Worm (Caenorhabditis elegans) whole organism, L4 larva: ENCODE data around the gene alg-1.
A peak's percentile ranks its signal among the peaks of the same experiment; 100 is the strongest.

Source experiments
- aly-2 ChIP-seq: sonication (generic microtip); optimal IDR thresholded peaks from 2 replicates; lab custom pipeline; 2018; ENCODE audit warnings: missing biosample characterization, missing genetic modification characterization
- dve-1 ChIP-seq: sonication (generic microtip); optimal IDR thresholded peaks from 2 replicates; lab custom pipeline; 2017; ENCODE audit warnings: antibody characterized with exemption, mild to moderate bottlenecking, missing genetic modification characterization, missing compliant biosample characterization; ENCODE audit not compliant: insufficient read depth
- mxl-2 ChIP-seq: fragments of 200-800 bp; sonication (Bioruptor generic); conservative IDR thresholded peaks from 2 replicates; pipeline ENCODE4 v1.3.6; 2022; ENCODE audit warnings: missing genetic modification reagents, missing genetic modification characterization, missing compliant biosample characterization
- nhr-10 ChIP-seq: fragments of 150-350 bp; optimal IDR thresholded peaks from 2 replicates; lab custom pipeline; 2014; ENCODE audit warnings: missing biosample characterization, missing genetic modification characterization
- nhr-41 ChIP-seq: fragments of 200-800 bp; sonication (Bioruptor generic); IDR thresholded peaks from 2 replicates; pipeline ENCODE4 v1.3.6; 2022; ENCODE audit warnings: missing genetic modification reagents, missing genetic modification characterization, missing compliant biosample characterization
- nhr-76 ChIP-seq: fragments of 150-350 bp; optimal IDR thresholded peaks from 2 replicates; lab custom pipeline; 2014; ENCODE audit warnings: missing biosample characterization, missing genetic modification characterization
- nhr-77 ChIP-seq: fragments of 150-350 bp; optimal IDR thresholded peaks from 2 replicates; lab custom pipeline; 2014; ENCODE audit warnings: missing biosample characterization, missing genetic modification characterization
- set-16 ChIP-seq: fragments of 200-800 bp; sonication (Bioruptor generic); IDR thresholded peaks from 2 replicates; pipeline ENCODE4 v1.3.6; 2022; ENCODE audit warnings: missing genetic modification reagents, missing genetic modification characterization, missing compliant biosample characterization
- unc-62 ChIP-seq, 3 experiments: fragments of 150-350 bp in 1 of 3; sonication (generic microtip); optimal IDR thresholded peaks in 2 of 3; peaks in 1 of 3; 1 replicate in 1 of 3; 2 replicates in 2 of 3; lab custom pipeline; 2014 to 2017; ENCODE audit warnings: missing biosample characterization in 3 of 3, missing genetic modification characterization in 3 of 3, missing genetic modification reagents in 3 of 3, missing genotype in 1 of 3
- ztf-11 ChIP-seq: fragments of 150-350 bp; optimal IDR thresholded peaks from 2 replicates; lab custom pipeline; 2014; ENCODE audit warnings: missing biosample characterization, missing genetic modification characterization

DNA sequence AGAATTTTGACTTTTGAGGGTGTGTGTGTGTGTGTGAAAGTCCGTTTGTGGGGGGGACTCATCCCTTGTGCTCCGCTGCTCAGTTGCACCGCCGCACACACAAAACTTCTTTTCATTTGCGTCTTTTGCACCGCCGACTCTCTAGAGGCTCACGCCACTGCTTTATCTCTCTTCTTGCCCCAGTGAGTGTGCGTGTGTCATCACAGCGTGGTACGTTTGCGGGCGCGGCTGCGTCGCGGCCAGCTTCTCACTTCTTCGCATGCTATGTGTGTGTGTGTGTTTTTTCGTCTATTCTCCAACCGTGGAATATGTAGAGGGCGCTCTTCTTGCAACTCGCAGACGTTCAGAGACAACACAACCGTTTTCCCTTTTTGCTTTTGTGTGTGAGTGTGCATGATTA, 3.4 kb upstream of the alg-1 start:
- no peak for TF ChIP-seq nhr-76 (tag; lab: Kevin White, UChicago)
- peak; percentile 45 for TF ChIP-seq dve-1 (tag; lab: Kevin White, UChicago)
- peak; percentile 1 for TF ChIP-seq nhr-77 (tag; lab: Kevin White, UChicago)
- no peak for TF ChIP-seq aly-2 (tag; lab: Kevin White, UChicago)
- peak in 1 of 2 experiments; percentile 93 for TF ChIP-seq unc-62 (GFP tag; optimal IDR thresholded peaks at IDR 0.05 in 1 of 2; lab: Kevin White, UChicago)
- no peak for TF ChIP-seq unc-62 (tag; optimal IDR thresholded peaks at IDR 0.05; lab: Kevin White, UChicago)
- TF ChIP-seq nhr-10 (tag; lab: Kevin White, UChicago): no peak
- TF ChIP-seq nhr-41 (GFP tag; lab: Robert Waterston, UW): no peak
- TF ChIP-seq ztf-11 (tag; lab: Kevin White, UChicago): no peak
- TF ChIP-seq mxl-2 (GFP tag; lab: Robert Waterston, UW): no peak
- TF ChIP-seq set-16 (GFP tag; lab: Robert Waterston, UW): peak; percentile 64
